Fruit fly (Drosophila melanogaster) whole organism, embryonic: ENCODE results near the gene ETHR.

ENCODE experiments used
- Aef1 ChIP-seq: fragments of 200-800 bp; sonication (Bioruptor generic); IDR thresholded peaks from 3 replicates; pipeline ENCODE4 v1.3.6; 2022; ENCODE audit warnings: missing biosample characterization, missing genetic modification characterization
- Atf6 ChIP-seq: fragments of 200-800 bp; sonication (Bioruptor generic); IDR thresholded peaks from 2 replicates; pipeline ENCODE4 v1.3.6; 2022; ENCODE audit warnings: missing biosample characterization, missing genetic modification characterization
- CG10979 ChIP-seq: fragments of 200-800 bp; sonication (Bioruptor generic); optimal IDR thresholded peaks from 2 replicates; lab custom pipeline; 2018; ENCODE audit warnings: missing biosample characterization, mild to moderate bottlenecking, missing genetic modification characterization, moderate library complexity
- CG11456 ChIP-seq: fragments of 200-800 bp; sonication (Bioruptor generic); IDR thresholded peaks from 3 replicates; pipeline ENCODE4 v1.3.6; 2022; ENCODE audit warnings: missing biosample characterization, missing genetic modification characterization
- CG14710 ChIP-seq: fragments of 200-800 bp; sonication (Bioruptor generic); optimal IDR thresholded peaks from 3 replicates; lab custom pipeline; 2019; ENCODE audit warnings: missing biosample characterization, mild to moderate bottlenecking, missing genetic modification characterization, moderate library complexity
- CG18011 ChIP-seq: fragments of 200-800 bp; sonication (Bioruptor generic); optimal IDR thresholded peaks from 2 replicates; lab custom pipeline; 2017; ENCODE audit warnings: missing biosample characterization, missing genetic modification characterization, mild to moderate bottlenecking, moderate library complexity, missing genotype
- CG18599 ChIP-seq: fragments of 200-800 bp; sonication (Bioruptor generic); optimal IDR thresholded peaks from 3 replicates; lab custom pipeline; 2017; ENCODE audit warnings: missing biosample characterization, missing genetic modification characterization, mild to moderate bottlenecking, moderate library complexity, missing genetic modification reagents
- CG18619 ChIP-seq: fragments of 200-800 bp; sonication (Bioruptor generic); optimal IDR thresholded peaks from 3 replicates; lab custom pipeline; 2017; ENCODE audit warnings: missing biosample characterization, mild to moderate bottlenecking, missing genetic modification characterization
- CG32772 ChIP-seq: fragments of 200-800 bp; sonication (Bioruptor generic); IDR thresholded peaks from 2 replicates; pipeline ENCODE4 v1.3.6; 2022; ENCODE audit warnings: missing biosample characterization, missing genetic modification characterization
- CG34376 ChIP-seq: fragments of 200-800 bp; sonication (Bioruptor generic); optimal IDR thresholded peaks from 2 replicates; lab custom pipeline; 2018; ENCODE audit warnings: missing biosample characterization, mild to moderate bottlenecking, missing genetic modification characterization
- CG5180 ChIP-seq: fragments of 200-800 bp; sonication (Bioruptor generic); optimal IDR thresholded peaks from 3 replicates; lab custom pipeline; 2017; ENCODE audit warnings: missing biosample characterization, missing genetic modification characterization, mild to moderate bottlenecking, moderate library complexity, missing genetic modification reagents
- CG5245 ChIP-seq: fragments of 200-800 bp; sonication (Bioruptor generic); optimal IDR thresholded peaks from 3 replicates; lab custom pipeline; 2016; ENCODE audit warnings: missing biosample characterization, missing genetic modification characterization
- CG6791 ChIP-seq: fragments of 200-800 bp; sonication (Bioruptor generic); IDR thresholded peaks from 3 replicates; pipeline ENCODE4 v1.3.6; 2022; ENCODE audit warnings: missing biosample characterization, missing genetic modification characterization; ENCODE audit not compliant: partially characterized antibody
- CG8359 ChIP-seq: fragments of 200-800 bp; sonication (Bioruptor generic); optimal IDR thresholded peaks from 2 replicates; lab custom pipeline; 2017; ENCODE audit warnings: missing biosample characterization, mild to moderate bottlenecking, missing genetic modification characterization, borderline replicate concordance
- Fer3 ChIP-seq: fragments of 200-800 bp; sonication (Bioruptor generic); optimal IDR thresholded peaks from 2 replicates; lab custom pipeline; 2018; ENCODE audit warnings: missing biosample characterization, mild to moderate bottlenecking, missing genetic modification characterization, moderate library complexity
- GATAe ChIP-seq: fragments of 200-800 bp; sonication (Bioruptor generic); conservative IDR thresholded peaks from 2 replicates; pipeline ENCODE4 v1.3.6; 2022; ENCODE audit warnings: missing biosample characterization, missing genetic modification characterization
- HLH4C ChIP-seq: fragments of 200-800 bp; sonication (Bioruptor generic); IDR thresholded peaks from 3 replicates; pipeline ENCODE4 v1.3.6; 2022; ENCODE audit warnings: missing biosample characterization, missing genetic modification characterization; ENCODE audit not compliant: partially characterized antibody
- MESR4 ChIP-seq: fragments of 200-800 bp; sonication (Bioruptor generic); optimal IDR thresholded peaks from 2 replicates; lab custom pipeline; 2018; ENCODE audit warnings: missing biosample characterization, mild to moderate bottlenecking, missing genetic modification characterization, moderate library complexity
- Nf-YA ChIP-seq: fragments of 200-800 bp; sonication (Bioruptor generic); IDR thresholded peaks from 2 replicates; pipeline ENCODE4 v1.3.6; 2022; ENCODE audit warnings: missing biosample characterization, missing genetic modification characterization
- Optix ChIP-seq: fragments of 200-800 bp; sonication (Bioruptor generic); IDR thresholded peaks from 3 replicates; pipeline ENCODE4 v1.3.6; 2022; ENCODE audit warnings: missing biosample characterization, missing genetic modification characterization
- Pdp1 ChIP-seq, 2 experiments: fragments of 200-800 bp; sonication (Bioruptor generic); optimal IDR thresholded peaks; 3 replicates each; lab custom pipeline; 2016; ENCODE audit warnings: missing biosample characterization in 2 of 2, missing genetic modification characterization in 2 of 2, mild to moderate bottlenecking in 1 of 2, moderate library complexity in 1 of 2
- Ptx1 ChIP-seq: fragments of 200-800 bp; sonication (Bioruptor generic); IDR thresholded peaks from 2 replicates; pipeline ENCODE4 v1.3.6; 2022; ENCODE audit warnings: missing biosample characterization, missing genetic modification characterization
- Ssrp ChIP-seq: fragments of 200-800 bp; sonication (Bioruptor generic); optimal IDR thresholded peaks from 2 replicates; lab custom pipeline; 2018; ENCODE audit warnings: missing biosample characterization, mild to moderate bottlenecking, missing genetic modification characterization, moderate library complexity
- amos ChIP-seq: fragments of 200-800 bp; sonication (Bioruptor generic); IDR thresholded peaks from 2 replicates; pipeline ENCODE4 v1.3.6; 2022; ENCODE audit warnings: missing biosample characterization, missing genetic modification characterization; ENCODE audit not compliant: partially characterized antibody
- bigmax ChIP-seq: fragments of 200-800 bp; sonication (Bioruptor generic); optimal IDR thresholded peaks from 2 replicates; lab custom pipeline; 2018; ENCODE audit warnings: missing biosample characterization, mild to moderate bottlenecking, missing genetic modification characterization
- cato ChIP-seq: fragments of 200-800 bp; sonication (Bioruptor generic); optimal IDR thresholded peaks from 2 replicates; lab custom pipeline; 2016; ENCODE audit warnings: missing biosample characterization, missing genetic modification characterization, borderline replicate concordance
- cg ChIP-seq: fragments of 200-800 bp; sonication (Bioruptor generic); optimal IDR thresholded peaks from 3 replicates; lab custom pipeline; 2019; ENCODE audit warnings: missing biosample characterization, mild to moderate bottlenecking, missing genetic modification characterization, moderate library complexity
- chn ChIP-seq: fragments of 200-800 bp; sonication (Bioruptor generic); optimal IDR thresholded peaks from 2 replicates; lab custom pipeline; 2016; ENCODE audit warnings: missing biosample characterization, missing genetic modification characterization
- corto ChIP-seq: fragments of 200-800 bp; sonication (Bioruptor generic); optimal IDR thresholded peaks from 2 replicates; lab custom pipeline; 2016; ENCODE audit warnings: missing biosample characterization, mild to moderate bottlenecking, missing genetic modification characterization, moderate library complexity
- croc ChIP-seq: fragments of 200-800 bp; sonication (Bioruptor generic); conservative IDR thresholded peaks from 3 replicates; pipeline ENCODE4 v1.3.6; 2022; ENCODE audit warnings: missing biosample characterization, missing genetic modification characterization
- cwo ChIP-seq: fragments of 200-800 bp; sonication (Bioruptor generic); optimal IDR thresholded peaks from 3 replicates; lab custom pipeline; 2017; ENCODE audit warnings: missing biosample characterization, missing genetic modification characterization, mild to moderate bottlenecking, moderate library complexity, missing genetic modification reagents
- da ChIP-seq: fragments of 200-800 bp; sonication (Bioruptor generic); optimal IDR thresholded peaks from 2 replicates; lab custom pipeline; 2016; ENCODE audit warnings: missing biosample characterization, missing genetic modification characterization
- dm ChIP-seq: fragments of 200-800 bp; sonication (Bioruptor generic); optimal IDR thresholded peaks from 3 replicates; lab custom pipeline; 2016; ENCODE audit warnings: missing biosample characterization, missing genetic modification characterization
- dpn ChIP-seq, 2 experiments: fragments of 200-800 bp; sonication (Bioruptor generic); optimal IDR thresholded peaks; 3 replicates each; lab custom pipeline; 2016; ENCODE audit warnings: missing biosample characterization in 2 of 2, missing genetic modification characterization in 2 of 2
- exex ChIP-seq: fragments of 200-800 bp; sonication (Bioruptor generic); optimal IDR thresholded peaks from 4 replicates; lab custom pipeline; 2018; ENCODE audit warnings: missing biosample characterization, mild to moderate bottlenecking, missing genetic modification characterization, moderate library complexity
- fd96Cb ChIP-seq: fragments of 200-800 bp; sonication (Bioruptor generic); optimal IDR thresholded peaks from 2 replicates; lab custom pipeline; 2018; ENCODE audit warnings: missing biosample characterization, mild to moderate bottlenecking, missing genetic modification characterization, moderate library complexity
- gcm2 ChIP-seq: fragments of 200-800 bp; sonication (Bioruptor generic); optimal IDR thresholded peaks from 2 replicates; lab custom pipeline; 2016; ENCODE audit warnings: missing biosample characterization, missing genetic modification characterization
- gem ChIP-seq: fragments of 200-800 bp; sonication (Bioruptor generic); optimal IDR thresholded peaks from 2 replicates; lab custom pipeline; 2019; ENCODE audit warnings: missing biosample characterization, mild to moderate bottlenecking, missing genetic modification characterization, moderate library complexity
- grn ChIP-seq: fragments of 200-800 bp; sonication (Bioruptor generic); optimal IDR thresholded peaks from 3 replicates; lab custom pipeline; 2017; ENCODE audit warnings: missing biosample characterization, missing genetic modification characterization
- kay ChIP-seq: fragments of 200-800 bp; sonication (Bioruptor generic); optimal IDR thresholded peaks from 2 replicates; lab custom pipeline; 2016; ENCODE audit warnings: missing biosample characterization, missing genetic modification characterization
- mam ChIP-seq: fragments of 200-800 bp; sonication (Bioruptor generic); optimal IDR thresholded peaks from 3 replicates; lab custom pipeline; 2016; ENCODE audit warnings: missing biosample characterization, missing genetic modification characterization
- mirr ChIP-seq: fragments of 200-800 bp; sonication (Bioruptor generic); optimal IDR thresholded peaks from 3 replicates; lab custom pipeline; 2018; ENCODE audit warnings: missing biosample characterization, mild to moderate bottlenecking, missing genetic modification characterization
- nau ChIP-seq: fragments of 200-800 bp; sonication (Bioruptor generic); optimal IDR thresholded peaks from 3 replicates; lab custom pipeline; 2017; ENCODE audit warnings: missing biosample characterization, mild to moderate bottlenecking, missing genetic modification characterization, missing genetic modification reagents
- nom ChIP-seq: fragments of 200-800 bp; sonication (Bioruptor generic); optimal IDR thresholded peaks from 2 replicates; lab custom pipeline; 2017; ENCODE audit warnings: missing biosample characterization, missing genetic modification characterization, mild to moderate bottlenecking, moderate library complexity, missing genetic modification reagents
- pnt ChIP-seq: fragments of 200-800 bp; sonication (Bioruptor generic); optimal IDR thresholded peaks from 3 replicates; lab custom pipeline; 2016; ENCODE audit warnings: missing biosample characterization, missing genetic modification characterization
- pros ChIP-seq: fragments of 200-800 bp; sonication (Bioruptor generic); optimal IDR thresholded peaks from 3 replicates; lab custom pipeline; 2019; ENCODE audit warnings: missing biosample characterization, mild to moderate bottlenecking, missing genetic modification characterization, moderate library complexity
- salm ChIP-seq: fragments of 200-800 bp; sonication (Bioruptor generic); optimal IDR thresholded peaks from 2 replicates; lab custom pipeline; 2018; ENCODE audit warnings: missing biosample characterization, mild to moderate bottlenecking, missing genetic modification characterization
- sens ChIP-seq: fragments of 200-800 bp; sonication (Bioruptor generic); peaks from one replicate; lab custom pipeline; 2016; ENCODE audit warnings: missing biosample characterization, missing genetic modification characterization
- slou ChIP-seq: fragments of 200-800 bp; sonication (Bioruptor generic); optimal IDR thresholded peaks from 3 replicates; lab custom pipeline; 2016; ENCODE audit warnings: missing biosample characterization, missing genetic modification characterization
- sug ChIP-seq: fragments of 200-800 bp; optimal IDR thresholded peaks from 2 replicates; lab custom pipeline; 2019; ENCODE audit warnings: missing biosample characterization, mild to moderate bottlenecking, missing genetic modification characterization, moderate library complexity
- vvl ChIP-seq: fragments of 200-800 bp; sonication (Bioruptor generic); IDR thresholded peaks from 2 replicates; pipeline ENCODE4 v1.3.6; 2022; ENCODE audit warnings: missing biosample characterization, missing genetic modification characterization

ETHR gene

DNA sequence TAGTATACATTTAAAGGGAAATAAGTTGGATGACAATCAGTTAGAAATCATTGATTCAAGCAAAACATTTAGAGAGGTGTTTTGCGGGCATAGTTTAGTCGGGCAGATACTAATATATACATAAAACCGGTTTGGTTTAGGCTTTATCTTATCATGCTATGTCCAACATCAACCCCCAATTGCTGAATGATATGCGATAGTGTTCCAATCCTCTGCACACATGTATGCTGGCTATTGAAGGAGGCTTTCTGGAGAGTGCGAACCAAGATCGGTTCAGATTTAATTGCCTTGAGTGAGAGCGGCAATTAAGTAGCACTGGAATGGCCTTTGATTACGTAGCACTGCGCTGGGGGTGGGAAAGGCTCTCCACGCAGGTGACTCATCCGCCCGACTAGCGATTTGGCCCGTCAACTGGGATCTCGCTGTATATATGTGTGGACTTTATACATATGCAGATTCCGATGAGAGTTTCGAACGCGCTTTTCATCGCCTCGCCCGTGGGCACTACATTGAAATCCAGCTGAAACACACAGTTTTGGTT is 21.2 kb downstream of the ETHR start:
- TF ChIP-seq amos (GFP tag; lab: Robert Waterston, UW): no peak
- TF ChIP-seq grn (GFP tag; lab: Kevin White, UChicago): peak; percentile 42
- no peak for TF ChIP-seq MESR4
- peak; percentile 29 for TF ChIP-seq pros (GFP tag; lab: Kevin White, UChicago)
- no peak for TF ChIP-seq CG14710 (tag; lab: Kevin White, UChicago)
- peak; percentile 78 for TF ChIP-seq mirr (GFP tag; lab: Kevin White, UChicago)
- peak; percentile 21 for TF ChIP-seq kay (GFP tag; lab: Kevin White, UChicago)
- peak; percentile 82 for TF ChIP-seq sug (tag; lab: Kevin White, UChicago)
- TF ChIP-seq CG32772 (GFP tag; lab: Robert Waterston, UW): no peak
- TF ChIP-seq CG10979: no peak
- TF ChIP-seq Optix (GFP tag; lab: Robert Waterston, UW): 0 out of 3 replicates have a peak, but pooled peaks have one; percentile 29
- TF ChIP-seq cg (GFP tag; lab: Kevin White, UChicago): peak; percentile 9
- no peak for TF ChIP-seq Aef1
- peak; percentile 55 for TF ChIP-seq CG5180 (GFP tag; lab: Kevin White, UChicago)
- TF ChIP-seq vvl (GFP tag; lab: Robert Waterston, UW): 0 out of 2 replicates have a peak, but pooled peaks have one; percentile 20
- peak; percentile 22 for TF ChIP-seq gem
- TF ChIP-seq CG18011 (GFP tag; lab: Kevin White, UChicago): peak; percentile 21
- no peak for TF ChIP-seq gcm2 (GFP tag; lab: Kevin White, UChicago)
- TF ChIP-seq da (GFP tag; lab: Kevin White, UChicago): no peak
- no peak for TF ChIP-seq cato (GFP tag; lab: Kevin White, UChicago)
- 0 out of 2 replicates have a peak, but pooled peaks have one; percentile 19 for TF ChIP-seq Atf6 (GFP tag; lab: Robert Waterston, UW)
- no peak for TF ChIP-seq Fer3
- TF ChIP-seq CG34376: peak; percentile 56
- no peak for TF ChIP-seq corto (GFP tag; lab: Kevin White, UChicago)
- no peak for TF ChIP-seq GATAe
- no peak for TF ChIP-seq CG6791
- peak; percentile 60 for TF ChIP-seq sens (GFP tag; lab: Kevin White, UChicago)
- no peak for TF ChIP-seq CG5245 (GFP tag; lab: Kevin White, UChicago)
- no peak for TF ChIP-seq Ptx1 (GFP tag; lab: Robert Waterston, UW)
- TF ChIP-seq croc: no peak
- TF ChIP-seq nom: peak; percentile 81
- no peak for TF ChIP-seq Ssrp (tag; lab: Kevin White, UChicago)
- no peak for TF ChIP-seq CG18619
- peak in 1 of 2 experiments; percentile 41 for TF ChIP-seq Pdp1 (GFP tag; optimal IDR thresholded peaks at IDR 0.05; lab: Kevin White, UChicago)
- peak; percentile 53 for TF ChIP-seq exex (tag; lab: Kevin White, UChicago)
- no peak for TF ChIP-seq Nf-YA (GFP tag; lab: Robert Waterston, UW)
- no peak for TF ChIP-seq CG11456 (GFP tag; lab: Robert Waterston, UW)
- no peak for TF ChIP-seq CG18599 (GFP tag; lab: Kevin White, UChicago)
- no peak for TF ChIP-seq salm (tag; lab: Kevin White, UChicago)

DNA sequence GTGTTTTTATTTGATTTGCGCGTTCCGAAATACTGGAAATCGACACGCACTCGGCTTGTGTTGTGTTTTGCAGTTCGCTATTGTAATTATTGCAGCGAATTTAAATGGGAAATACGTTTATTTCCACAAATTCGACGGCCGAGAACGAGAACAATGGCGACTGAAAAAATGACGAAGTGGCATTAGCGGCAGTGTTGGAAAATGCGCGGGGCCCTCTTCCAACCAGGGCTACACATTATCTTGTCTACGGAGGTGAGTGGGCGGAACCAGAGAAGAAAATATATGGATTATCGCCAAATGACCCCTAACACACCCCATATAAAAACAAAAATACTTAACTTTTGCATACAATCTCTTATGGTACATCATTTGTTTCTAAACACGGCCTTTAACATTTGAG is 22.1 kb downstream of the ETHR start, which contains the start of gene Rab1:
Gene Rab1 (minus strand): TSS at position 188 of the 400 bp plus-strand sequence.
- TF ChIP-seq dm (GFP tag; lab: Kevin White, UChicago): peak; percentile 56
- no peak for TF ChIP-seq slou (GFP tag; lab: Kevin White, UChicago)
- peak; percentile 29 to 33 for TF ChIP-seq dpn (GFP tag; optimal IDR thresholded peaks at IDR 0.05; lab: Kevin White, UChicago)
- peak; percentile 54 for TF ChIP-seq mam (GFP tag; lab: Kevin White, UChicago)
- no peak for TF ChIP-seq pnt (GFP tag; lab: Kevin White, UChicago)
- TF ChIP-seq bigmax (GFP tag; lab: Kevin White, UChicago): no peak
- no peak for TF ChIP-seq cwo (GFP tag; lab: Kevin White, UChicago)
- no peak for TF ChIP-seq HLH4C (GFP tag; lab: Robert Waterston, UW)
- no peak for TF ChIP-seq CG8359
- no peak for TF ChIP-seq nau (GFP tag; lab: Kevin White, UChicago)
- TF ChIP-seq fd96Cb (tag; lab: Kevin White, UChicago): no peak
- TF ChIP-seq chn: peak; percentile 34
